Fruit fly (Drosophila melanogaster) whole organism, prepupa: ENCODE measurements around the gene lwr.

Experiments used
- Blimp-1 ChIP-seq: fragments of 200-800 bp; sonication (Bioruptor generic); optimal IDR thresholded peaks from 3 replicates; lab custom pipeline; 2017; ENCODE audit warnings: missing biosample characterization, missing genetic modification characterization, mild to moderate bottlenecking, moderate library complexity, missing genetic modification reagents
- CG10669 ChIP-seq: fragments of 200-800 bp; sonication (Bioruptor generic); optimal IDR thresholded peaks from 3 replicates; lab custom pipeline; 2018; ENCODE audit warnings: missing biosample characterization, mild to moderate bottlenecking, missing genetic modification characterization, moderate library complexity
- CG11762 ChIP-seq: fragments of 200-800 bp; sonication (Bioruptor generic); optimal IDR thresholded peaks from 3 replicates; lab custom pipeline; 2016; ENCODE audit warnings: missing biosample characterization, missing genetic modification characterization; ENCODE audit not compliant: insufficient read depth
- CG6792 ChIP-seq: fragments of 200-800 bp; sonication (Bioruptor generic); optimal IDR thresholded peaks from 3 replicates; lab custom pipeline; 2016; ENCODE audit warnings: missing biosample characterization, missing genetic modification characterization
- Gug ChIP-seq: fragments of 200-800 bp; sonication (Bioruptor generic); IDR thresholded peaks from 2 replicates; pipeline ENCODE4 v1.3.6; 2022; ENCODE audit warnings: missing biosample characterization, missing genetic modification characterization
- Hr4 ChIP-seq: fragments of 200-800 bp; sonication (Bioruptor generic); optimal IDR thresholded peaks from 3 replicates; lab custom pipeline; 2016; ENCODE audit warnings: missing biosample characterization, missing genetic modification characterization
- Met ChIP-seq: fragments of 200-800 bp; sonication (Bioruptor generic); optimal IDR thresholded peaks from 3 replicates; lab custom pipeline; 2016; ENCODE audit warnings: missing biosample characterization, missing genetic modification characterization
- salr ChIP-seq, 2 experiments: fragments of 200-800 bp; sonication (Bioruptor generic); optimal IDR thresholded peaks; 3 replicates each; lab custom pipeline; 2016 to 2018; ENCODE audit warnings: missing biosample characterization in 2 of 2, missing genetic modification characterization in 2 of 2, mild to moderate bottlenecking in 1 of 2

- TF ChIP-seq Hr4 = no peak
- no peak for TF ChIP-seq CG6792 (GFP tag; lab: Kevin White, UChicago)
- TF ChIP-seq CG10669 (GFP tag; lab: Kevin White, UChicago) = no peak
- no peak for TF ChIP-seq Blimp-1 (GFP tag; lab: Kevin White, UChicago)
- no peak for TF ChIP-seq Gug
- TF ChIP-seq Met = no peak
- no peak for TF ChIP-seq salr (GFP tag; optimal IDR thresholded peaks at IDR 0.05; lab: Kevin White, UChicago)
- TF ChIP-seq CG11762 (GFP tag; lab: Kevin White, UChicago) = no peak
These were observed 35.2 kb downstream of the lwr start for dm6 chr2L:507169-507568.
